Worm (Caenorhabditis elegans) whole organism, young adult: ENCODE results near the gene fbxa-54.

ENCODE experiments used
- B0019.2 ChIP-seq: fragments of 200-800 bp; sonication (Bioruptor generic); conservative IDR thresholded peaks from 2 replicates; pipeline ENCODE4 v1.3.6; 2022; ENCODE audit warnings: missing genetic modification reagents, missing genetic modification characterization, missing compliant biosample characterization
- Y53F4B.3 ChIP-seq: fragments of 200-800 bp; sonication (Bioruptor generic); IDR thresholded peaks from 2 replicates; pipeline ENCODE4 v1.3.6; 2022; ENCODE audit warnings: missing genetic modification reagents, missing genetic modification characterization, missing compliant biosample characterization
- ama-1 ChIP-seq, 3 experiments: fragments of 150-350 bp in 1 of 3; sonication (generic microtip) in 2 of 3; optimal IDR thresholded peaks; 2 replicates each; lab custom pipeline; 2014 to 2018; ENCODE audit warnings: missing biosample characterization in 2 of 3, missing genetic modification characterization in 2 of 3, missing genetic modification reagents in 2 of 3
- aptf-2 ChIP-seq: fragments of 200-800 bp; sonication (Bioruptor generic); conservative IDR thresholded peaks from 2 replicates; pipeline ENCODE4 v1.3.6; 2022; ENCODE audit warnings: missing genetic modification reagents, missing genetic modification characterization, missing compliant biosample characterization
- ccch-3 ChIP-seq: fragments of 200-800 bp; sonication (Bioruptor generic); optimal IDR thresholded peaks from 2 replicates; lab custom pipeline; 2018; ENCODE audit warnings: mild to moderate bottlenecking, missing genetic modification characterization, missing compliant biosample characterization
- pha-4 ChIP-seq: fragments of 150-350 bp; sonication (generic microtip); optimal IDR thresholded peaks from 2 replicates; lab custom pipeline; 2014; ENCODE audit warnings: missing biosample characterization, missing genetic modification reagents, missing genetic modification characterization
- repo-1 ChIP-seq: sonication (generic microtip); optimal IDR thresholded peaks from 2 replicates; lab custom pipeline; 2017; ENCODE audit warnings: mild to moderate bottlenecking, missing genetic modification characterization, missing compliant biosample characterization
- unc-62 ChIP-seq: fragments of 150-350 bp; optimal IDR thresholded peaks from 2 replicates; lab custom pipeline; 2014; ENCODE audit warnings: missing biosample characterization, missing genetic modification reagents, missing genetic modification characterization

- no peak for TF ChIP-seq pha-4 (tag; lab: Kevin White, UChicago)
- no peak for TF ChIP-seq repo-1 (tag; lab: Kevin White, UChicago)
- TF ChIP-seq ccch-3 (GFP tag; lab: Kevin White, UChicago): no peak
- TF ChIP-seq ama-1 (optimal IDR thresholded peaks at IDR 0.05; lab: Kevin White, UChicago): no peak
- TF ChIP-seq ama-1 (GFP tag; optimal IDR thresholded peaks at IDR 0.05; lab: Kevin White, UChicago): no peak
- TF ChIP-seq unc-62 (GFP tag; lab: Kevin White, UChicago): no peak
- TF ChIP-seq B0019.2 (GFP tag; lab: Robert Waterston, UW): no peak
- TF ChIP-seq Y53F4B.3: no peak
- no peak for TF ChIP-seq aptf-2 (GFP tag; lab: Robert Waterston, UW)
These were observed 1.6 kb upstream of the fbxa-54 start, which contains the start of the genes T12B5.15 and T12B5.14 for ce11 chrIII:954553-954952.
